Fruit fly (Drosophila melanogaster) whole organism, embryonic: ENCODE data around the gene Trim9.

Experiments
- CG10431 ChIP-seq: fragments of 200-800 bp; sonication (Bioruptor generic); optimal IDR thresholded peaks from 3 replicates; lab custom pipeline; 2018; ENCODE audit warnings: missing biosample characterization, mild to moderate bottlenecking, missing genetic modification characterization
- CG10654 ChIP-seq: fragments of 200-800 bp; sonication (Bioruptor generic); optimal IDR thresholded peaks from 2 replicates; lab custom pipeline; 2016; ENCODE audit warnings: missing biosample characterization, missing genetic modification characterization
- CG12155 ChIP-seq: fragments of 200-800 bp; sonication (Bioruptor generic); optimal IDR thresholded peaks from 3 replicates; lab custom pipeline; 2016; ENCODE audit warnings: missing biosample characterization, missing genetic modification characterization
- CG12219 ChIP-seq: fragments of 200-800 bp; sonication (Bioruptor generic); optimal IDR thresholded peaks from 3 replicates; lab custom pipeline; 2018; ENCODE audit warnings: missing biosample characterization, mild to moderate bottlenecking, missing genetic modification characterization
- CG16815 ChIP-seq: fragments of 200-800 bp; sonication (Bioruptor generic); optimal IDR thresholded peaks from 3 replicates; lab custom pipeline; 2017; ENCODE audit warnings: missing biosample characterization, mild to moderate bottlenecking, missing genetic modification characterization
- CG4360 ChIP-seq: fragments of 200-800 bp; sonication (Bioruptor generic); IDR thresholded peaks from 2 replicates; pipeline ENCODE4 v1.3.6; 2022; ENCODE audit warnings: missing biosample characterization, missing genetic modification characterization
- CG43689 ChIP-seq: fragments of 200-800 bp; sonication (Bioruptor generic); IDR thresholded peaks from 2 replicates; pipeline ENCODE4 v1.3.6; 2022; ENCODE audit warnings: missing biosample characterization, missing genetic modification characterization
- CG9609 ChIP-seq: fragments of 200-800 bp; sonication (Bioruptor generic); optimal IDR thresholded peaks from 3 replicates; lab custom pipeline; 2016; ENCODE audit warnings: missing biosample characterization, missing genetic modification characterization
- zfh2 ChIP-seq: fragments of 200-800 bp; sonication (Bioruptor generic); optimal IDR thresholded peaks from 2 replicates; lab custom pipeline; 2016; ENCODE audit warnings: missing biosample characterization, missing genetic modification characterization

DNA sequence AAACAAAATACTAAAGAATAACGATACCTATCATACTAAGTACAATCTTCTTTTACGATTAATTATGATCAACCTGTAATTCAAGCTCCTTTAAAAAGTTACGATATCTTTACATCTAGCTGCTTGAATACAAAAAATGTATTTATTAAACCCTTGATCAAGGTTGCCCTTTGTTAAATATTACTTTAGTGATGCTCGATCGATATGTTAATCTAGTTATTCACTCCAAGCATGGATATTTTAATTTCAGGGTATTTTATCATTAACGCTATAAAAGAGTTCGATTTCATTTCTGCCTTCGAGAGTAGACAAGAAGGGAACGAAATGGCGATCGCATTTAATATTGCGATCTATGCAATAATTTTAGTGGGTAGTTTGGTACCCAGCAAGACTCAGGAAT is 99.0 kb downstream of the Trim9 start, which contains the start of gene CG18284:
- TF ChIP-seq zfh2 (GFP tag; lab: Kevin White, UChicago) (no peak), CG10431 (GFP tag; lab: Kevin White, UChicago) (no peak), CG9609 (GFP tag; lab: Kevin White, UChicago) (no peak), CG12155 (GFP tag; lab: Kevin White, UChicago) (no peak), CG43689 (GFP tag; lab: Robert Waterston, UW) (no peak), CG12219 (GFP tag; lab: Kevin White, UChicago) (no peak), CG16815 (GFP tag; lab: Kevin White, UChicago) (no peak), CG4360 (no peak), CG10654 (no peak)
